Fruit fly (Drosophila melanogaster) whole organism, embryonic: ENCODE results near the gene CG8301.

Source experiments
- ATbp ChIP-seq: fragments of 200-800 bp; sonication (Bioruptor generic); optimal IDR thresholded peaks from 2 replicates; lab custom pipeline; 2017; ENCODE audit warnings: missing biosample characterization, mild to moderate bottlenecking, missing genetic modification characterization, missing genetic modification reagents
- Atf-2 ChIP-seq: fragments of 200-800 bp; sonication (Bioruptor generic); optimal IDR thresholded peaks from 2 replicates; lab custom pipeline; 2016; ENCODE audit warnings: missing biosample characterization, missing genetic modification characterization
- CG10267 ChIP-seq: fragments of 200-800 bp; sonication (Bioruptor generic); optimal IDR thresholded peaks from 2 replicates; lab custom pipeline; 2018; ENCODE audit warnings: missing biosample characterization, mild to moderate bottlenecking, missing genetic modification characterization, moderate library complexity
- CG1233 ChIP-seq: fragments of 200-800 bp; sonication (Bioruptor generic); optimal IDR thresholded peaks from 4 replicates; lab custom pipeline; 2018; ENCODE audit warnings: missing biosample characterization, mild to moderate bottlenecking, missing genetic modification characterization
- CG14860 ChIP-seq: fragments of 200-800 bp; sonication (Bioruptor generic); IDR thresholded peaks from 3 replicates; pipeline ENCODE4 v1.3.6; 2022; ENCODE audit warnings: missing biosample characterization, missing genetic modification characterization; ENCODE audit not compliant: partially characterized antibody
- CG1529 ChIP-seq: fragments of 200-800 bp; sonication (Bioruptor generic); optimal IDR thresholded peaks from 3 replicates; lab custom pipeline; 2018; ENCODE audit warnings: missing biosample characterization, missing genetic modification characterization
- CG17568 ChIP-seq: fragments of 200-800 bp; sonication (Bioruptor generic); optimal IDR thresholded peaks from 2 replicates; lab custom pipeline; 2018; ENCODE audit warnings: missing biosample characterization, mild to moderate bottlenecking, missing genetic modification characterization, moderate library complexity
- CG2199 ChIP-seq: fragments of 200-800 bp; sonication (Bioruptor generic); IDR thresholded peaks from 3 replicates; pipeline ENCODE4 v1.3.6; 2022; ENCODE audit warnings: missing biosample characterization, missing genetic modification characterization
- CG42726 ChIP-seq: fragments of 200-800 bp; sonication (Bioruptor generic); IDR thresholded peaks from 2 replicates; pipeline ENCODE4 v1.3.6; 2022; ENCODE audit warnings: missing biosample characterization, missing genetic modification characterization; ENCODE audit not compliant: partially characterized antibody
- CG4820 ChIP-seq: fragments of 200-800 bp; sonication (Bioruptor generic); optimal IDR thresholded peaks from 3 replicates; lab custom pipeline; 2016; ENCODE audit warnings: missing biosample characterization, missing genetic modification characterization
- CG5245 ChIP-seq: fragments of 200-800 bp; sonication (Bioruptor generic); optimal IDR thresholded peaks from 3 replicates; lab custom pipeline; 2016; ENCODE audit warnings: missing biosample characterization, missing genetic modification characterization
- CG6854 ChIP-seq: fragments of 200-800 bp; sonication (Bioruptor generic); optimal IDR thresholded peaks from 3 replicates; lab custom pipeline; 2017; ENCODE audit warnings: missing biosample characterization, mild to moderate bottlenecking, missing genetic modification characterization
- CG7963 ChIP-seq: fragments of 200-800 bp; sonication (Bioruptor generic); IDR thresholded peaks from 3 replicates; pipeline ENCODE4 v1.3.6; 2022; ENCODE audit warnings: missing biosample characterization, missing genetic modification characterization; ENCODE audit not compliant: partially characterized antibody
- CG9727 ChIP-seq: fragments of 200-800 bp; sonication (Bioruptor generic); optimal IDR thresholded peaks from 3 replicates; lab custom pipeline; 2017; ENCODE audit warnings: missing biosample characterization, mild to moderate bottlenecking, missing genetic modification characterization
- D19B ChIP-seq: fragments of 200-800 bp; sonication (Bioruptor generic); optimal IDR thresholded peaks from 2 replicates; lab custom pipeline; 2017; ENCODE audit warnings: missing biosample characterization, mild to moderate bottlenecking, missing genetic modification characterization
- Dll ChIP-seq: fragments of 200-800 bp; sonication (Bioruptor generic); IDR thresholded peaks from 4 replicates; pipeline ENCODE4 v1.3.6; 2022; ENCODE audit warnings: missing biosample characterization, missing genetic modification characterization; ENCODE audit not compliant: partially characterized antibody
- Doc3 ChIP-seq: fragments of 200-800 bp; sonication (Bioruptor generic); IDR thresholded peaks from 3 replicates; pipeline ENCODE4 v1.3.6; 2022; ENCODE audit warnings: missing biosample characterization, missing genetic modification characterization; ENCODE audit not compliant: partially characterized antibody
- GATAe ChIP-seq: fragments of 200-800 bp; sonication (Bioruptor generic); conservative IDR thresholded peaks from 2 replicates; pipeline ENCODE4 v1.3.6; 2022; ENCODE audit warnings: missing biosample characterization, missing genetic modification characterization
- H15 ChIP-seq: fragments of 200-800 bp; sonication (Bioruptor generic); IDR thresholded peaks from 3 replicates; pipeline ENCODE4 v1.3.6; 2022; ENCODE audit warnings: missing biosample characterization, missing genetic modification characterization
- Hsf ChIP-seq: fragments of 200-800 bp; sonication (Bioruptor generic); optimal IDR thresholded peaks from 3 replicates; lab custom pipeline; 2016; ENCODE audit warnings: missing biosample characterization, missing genetic modification characterization
- Med ChIP-seq: fragments of 200-800 bp; sonication (Bioruptor generic); peaks from one replicate; lab custom pipeline; 2016; ENCODE audit warnings: missing biosample characterization, missing genetic modification characterization, mild to moderate bottlenecking, inconsistent platforms, moderate library complexity
- Scr ChIP-seq: fragments of 200-800 bp; sonication (Bioruptor generic); IDR thresholded peaks from 2 replicates; pipeline ENCODE4 v1.3.6; 2022; ENCODE audit warnings: missing biosample characterization, missing genetic modification characterization; ENCODE audit not compliant: partially characterized antibody
- Trl ChIP-seq, 3 experiments: fragments of >200 bp in 2 of 3; fragments of 200-800 bp in 1 of 3; sonication (Bioruptor generic) in 1 of 3; optimal IDR thresholded peaks; 2 replicates in 1 of 3; 3 replicates in 2 of 3; lab custom pipeline; 2016 to 2017; ENCODE audit warnings: missing biosample characterization in 1 of 3, missing genetic modification characterization in 1 of 3
- Usf ChIP-seq: fragments of 200-800 bp; sonication (Bioruptor generic); optimal IDR thresholded peaks from 2 replicates; lab custom pipeline; 2017; ENCODE audit warnings: missing genotype, missing biosample characterization, missing genetic modification characterization
- cato ChIP-seq: fragments of 200-800 bp; sonication (Bioruptor generic); optimal IDR thresholded peaks from 2 replicates; lab custom pipeline; 2016; ENCODE audit warnings: missing biosample characterization, missing genetic modification characterization, borderline replicate concordance
- chif ChIP-seq, 2 experiments: fragments of 200-800 bp; sonication (Bioruptor generic); optimal IDR thresholded peaks; 3 replicates each; lab custom pipeline; 2016; ENCODE audit warnings: missing biosample characterization in 2 of 2, missing genetic modification characterization in 2 of 2
- ci ChIP-seq: fragments of 200-800 bp; sonication (Bioruptor generic); IDR thresholded peaks from 3 replicates; pipeline ENCODE4 v1.3.6; 2022; ENCODE audit warnings: missing biosample characterization, missing genetic modification characterization
- disco-r ChIP-seq: fragments of 200-800 bp; sonication (Bioruptor generic); optimal IDR thresholded peaks from 2 replicates; lab custom pipeline; 2016; ENCODE audit warnings: missing biosample characterization, missing genetic modification characterization
- dm ChIP-seq: fragments of 200-800 bp; sonication (Bioruptor generic); optimal IDR thresholded peaks from 3 replicates; lab custom pipeline; 2016; ENCODE audit warnings: missing biosample characterization, missing genetic modification characterization
- dmrt11E ChIP-seq: fragments of 200-800 bp; sonication (Bioruptor generic); optimal IDR thresholded peaks from 3 replicates; lab custom pipeline; 2018; ENCODE audit warnings: missing biosample characterization, mild to moderate bottlenecking, missing genetic modification characterization, moderate library complexity
- gce ChIP-seq: fragments of 200-800 bp; sonication (Bioruptor generic); IDR thresholded peaks from 3 replicates; pipeline ENCODE4 v1.3.6; 2022; ENCODE audit warnings: missing biosample characterization, missing genetic modification characterization
- grau ChIP-seq: fragments of 200-800 bp; optimal IDR thresholded peaks from 3 replicates; lab custom pipeline; 2019; ENCODE audit warnings: missing biosample characterization, mild to moderate bottlenecking, missing genetic modification characterization, moderate library complexity
- gsb ChIP-seq: fragments of 200-800 bp; sonication (Bioruptor generic); IDR thresholded peaks from 2 replicates; pipeline ENCODE4 v1.3.6; 2022; ENCODE audit warnings: missing biosample characterization, missing genetic modification characterization
- gsb-n ChIP-seq: fragments of 200-800 bp; sonication (Bioruptor generic); optimal IDR thresholded peaks from 3 replicates; lab custom pipeline; 2018; ENCODE audit warnings: missing biosample characterization, mild to moderate bottlenecking, missing genetic modification characterization
- h ChIP-seq: fragments of >200 bp; optimal IDR thresholded peaks from 2 replicates; lab custom pipeline; 2017
- hb ChIP-seq: fragments of 200-800 bp; sonication (Bioruptor generic); IDR thresholded peaks from 3 replicates; pipeline ENCODE4 v1.3.6; 2022; ENCODE audit warnings: missing biosample characterization, missing genetic modification characterization; ENCODE audit not compliant: partially characterized antibody
- her ChIP-seq: fragments of 200-800 bp; sonication (Bioruptor generic); optimal IDR thresholded peaks from 2 replicates; lab custom pipeline; 2016; ENCODE audit warnings: missing biosample characterization, missing genetic modification characterization
- inv ChIP-seq: fragments of 200-800 bp; sonication (Bioruptor generic); IDR thresholded peaks from 2 replicates; pipeline ENCODE4 v1.3.6; 2022; ENCODE audit warnings: missing biosample characterization, missing genetic modification characterization; ENCODE audit not compliant: partially characterized antibody
- kni ChIP-seq: fragments of 200-800 bp; sonication (Bioruptor generic); optimal IDR thresholded peaks from 3 replicates; lab custom pipeline; 2017; ENCODE audit warnings: mild to moderate bottlenecking, missing biosample characterization, missing genetic modification reagents, missing genetic modification characterization
- luna ChIP-seq: fragments of 200-800 bp; sonication (Bioruptor generic); optimal IDR thresholded peaks from 2 replicates; lab custom pipeline; 2016; ENCODE audit warnings: missing biosample characterization, missing genetic modification characterization
- nerfin-2 ChIP-seq: fragments of 200-800 bp; sonication (Bioruptor generic); IDR thresholded peaks from 2 replicates; pipeline ENCODE4 v1.3.6; 2022; ENCODE audit warnings: missing biosample characterization, missing genetic modification characterization; ENCODE audit not compliant: partially characterized antibody
- pros ChIP-seq: fragments of 200-800 bp; sonication (Bioruptor generic); optimal IDR thresholded peaks from 3 replicates; lab custom pipeline; 2019; ENCODE audit warnings: missing biosample characterization, mild to moderate bottlenecking, missing genetic modification characterization, moderate library complexity
- sima ChIP-seq: fragments of 200-800 bp; sonication (Bioruptor generic); optimal IDR thresholded peaks from 2 replicates; lab custom pipeline; 2016; ENCODE audit warnings: missing biosample characterization, missing genetic modification characterization
- so ChIP-seq: fragments of 200-800 bp; sonication (Bioruptor generic); IDR thresholded peaks from 3 replicates; pipeline ENCODE4 v1.3.6; 2022; ENCODE audit warnings: missing biosample characterization, missing genetic modification characterization
- stwl ChIP-seq: fragments of 200-800 bp; sonication (Bioruptor generic); optimal IDR thresholded peaks from 3 replicates; lab custom pipeline; 2018; ENCODE audit warnings: missing biosample characterization, mild to moderate bottlenecking, missing genetic modification characterization, moderate library complexity
- tll ChIP-seq, 2 experiments: fragments of 200-800 bp in 1 of 2; fragments of >200 bp in 1 of 2; sonication (Bioruptor generic) in 1 of 2; optimal IDR thresholded peaks; 2 replicates each; lab custom pipeline; 2017 to 2019; ENCODE audit warnings: missing biosample characterization in 2 of 2, missing genetic modification characterization in 2 of 2, mild to moderate bottlenecking in 1 of 2, moderate library complexity in 1 of 2
- tup ChIP-seq: fragments of 200-800 bp; sonication (Bioruptor generic); optimal IDR thresholded peaks from 2 replicates; lab custom pipeline; 2016; ENCODE audit warnings: missing biosample characterization, mild to moderate bottlenecking, missing genetic modification characterization, moderate library complexity
- unpg ChIP-seq: fragments of 200-800 bp; sonication (Bioruptor generic); optimal IDR thresholded peaks from 3 replicates; lab custom pipeline; 2018; ENCODE audit warnings: missing biosample characterization, mild to moderate bottlenecking, missing genetic modification characterization, moderate library complexity
- z ChIP-seq: fragments of 200-800 bp; sonication (Bioruptor generic); IDR thresholded peaks from 3 replicates; pipeline ENCODE4 v1.3.6; 2022; ENCODE audit warnings: missing biosample characterization, missing genetic modification characterization
- zen ChIP-seq: fragments of 200-800 bp; sonication (Bioruptor generic); optimal IDR thresholded peaks from 3 replicates; lab custom pipeline; 2018; ENCODE audit warnings: missing biosample characterization, mild to moderate bottlenecking, missing genetic modification characterization, moderate library complexity
- zf30C ChIP-seq: fragments of 200-800 bp; sonication (Bioruptor generic); optimal IDR thresholded peaks from 3 replicates; lab custom pipeline; 2018; ENCODE audit warnings: missing biosample characterization, mild to moderate bottlenecking, missing genetic modification characterization

The CG8301 gene

dm6 chr3R:9604445-9605020 lies 23.4 kb downstream of the CG8301 start (continued):
- TF ChIP-seq Hsf, result no peak
- peak; percentile 82 for TF ChIP-seq zen (tag; lab: Kevin White, UChicago)
- no peak for TF ChIP-seq her
- peak in 1 of 2 experiments; percentile 90 for TF ChIP-seq tll (GFP tag; optimal IDR thresholded peaks at IDR 0.05; lab: Kevin White, UChicago)
- no peak for TF ChIP-seq luna (GFP tag; lab: Kevin White, UChicago)
- TF ChIP-seq Usf, result no peak
- TF ChIP-seq z (GFP tag; lab: Robert Waterston, UW), result no peak
- TF ChIP-seq CG5245 (GFP tag; lab: Kevin White, UChicago), result no peak
- TF ChIP-seq disco-r (GFP tag; lab: Kevin White, UChicago), result no peak
- no peak for TF ChIP-seq gsb
- no peak for TF ChIP-seq CG4820
- no peak for TF ChIP-seq sima
- no peak for TF ChIP-seq zf30C
- no peak for TF ChIP-seq Scr (GFP tag; lab: Robert Waterston, UW)
- TF ChIP-seq hb (GFP tag; lab: Robert Waterston, UW), result no peak
- no peak for TF ChIP-seq tup (GFP tag; lab: Kevin White, UChicago)
- no peak for TF ChIP-seq Doc3 (GFP tag; lab: Robert Waterston, UW)
- TF ChIP-seq kni, result peak; percentile 22
- no peak for TF ChIP-seq dm (GFP tag; lab: Kevin White, UChicago)
- TF ChIP-seq D19B (GFP tag; lab: Kevin White, UChicago), result no peak
- TF ChIP-seq nerfin-2 (GFP tag; lab: Robert Waterston, UW), result no peak
- no peak for TF ChIP-seq CG42726 (GFP tag; lab: Robert Waterston, UW)
- TF ChIP-seq ATbp (GFP tag; lab: Kevin White, UChicago), result no peak
- TF ChIP-seq Med (GFP tag; lab: Kevin White, UChicago), result no peak
- no peak for TF ChIP-seq CG1233 (GFP tag; lab: Kevin White, UChicago)
- no peak for TF ChIP-seq chif (GFP tag; optimal IDR thresholded peaks at IDR 0.05; lab: Kevin White, UChicago)
- TF ChIP-seq so, result no peak
- peak; percentile 15; the same call in 1 of the 3 replicates for TF ChIP-seq ci (GFP tag; lab: Robert Waterston, UW)
- no peak for TF ChIP-seq cato
- TF ChIP-seq Dll (GFP tag; lab: Robert Waterston, UW), result no peak
- no peak for TF ChIP-seq gce (GFP tag; lab: Robert Waterston, UW)
- TF ChIP-seq CG14860 (GFP tag; lab: Robert Waterston, UW), result no peak
- no peak for TF ChIP-seq CG17568
- TF ChIP-seq h, result no peak
- no peak for TF ChIP-seq CG2199 (GFP tag; lab: Robert Waterston, UW)
- peak; percentile 46 for TF ChIP-seq pros

dm6 chr3R:9605084-9605483 lies 24.0 kb downstream of the CG8301 start:
- TF ChIP-seq CG10267 (peak; percentile 52), unpg (GFP tag; lab: Kevin White, UChicago) (peak; percentile 38), stwl (tag; lab: Kevin White, UChicago) (peak; percentile 2), H15 (GFP tag; lab: Robert Waterston, UW) (0 out of 3 replicates have a peak, but pooled peaks have one; percentile 36), inv (no peak), grau (tag; lab: Kevin White, UChicago) (peak; percentile 28), CG9727 (peak; percentile 74), gsb-n (tag; lab: Kevin White, UChicago) (peak; percentile 62), CG1529 (GFP tag; lab: Kevin White, UChicago) (no peak), GATAe (GFP tag; lab: Robert Waterston, UW) (no peak), ci (GFP tag; lab: Robert Waterston, UW) (peak; percentile 52; the same call in 1 of the 3 replicates), CG6854 (no peak), dmrt11E (tag; lab: Kevin White, UChicago) (peak; percentile 81), CG7963 (no peak), Atf-2 (GFP tag; lab: Kevin White, UChicago) (no peak), Trl (optimal IDR thresholded peaks at IDR 0.05; lab: Kevin White, UChicago) (no peak), Trl (GFP tag; optimal IDR thresholded peaks at IDR 0.05; lab: Kevin White, UChicago) (peak; percentile 29)
